Worm (Caenorhabditis elegans) whole organism, early embryonic: ENCODE data around the gene F47C12.13.

Experiments used
- B0310.2 ChIP-seq: sonication (generic microtip); optimal IDR thresholded peaks from 2 replicates; lab custom pipeline; 2016; ENCODE audit warnings: mild to moderate bottlenecking, missing genetic modification characterization, missing compliant biosample characterization
- F13C5.2 ChIP-seq: sonication (generic microtip); optimal IDR thresholded peaks from 2 replicates; lab custom pipeline; 2017; ENCODE audit warnings: mild to moderate bottlenecking, missing genetic modification characterization, inconsistent platforms, missing compliant biosample characterization
- aly-1 ChIP-seq: sonication (generic microtip); optimal IDR thresholded peaks from 2 replicates; lab custom pipeline; 2016; ENCODE audit warnings: missing genetic modification characterization, missing compliant biosample characterization
- ama-1 ChIP-seq: fragments of 150-350 bp; optimal IDR thresholded peaks from 2 replicates; lab custom pipeline; 2014
- ceh-13 ChIP-seq: fragments of 200-800 bp; sonication (Bioruptor generic); optimal IDR thresholded peaks from 2 replicates; lab custom pipeline; 2018; ENCODE audit warnings: mild to moderate bottlenecking, missing genetic modification characterization, missing compliant biosample characterization
- ceh-36 ChIP-seq: sonication (generic microtip); optimal IDR thresholded peaks from 2 replicates; lab custom pipeline; 2016; ENCODE audit warnings: missing genetic modification characterization, inconsistent platforms, missing compliant biosample characterization
- ets-7 ChIP-seq: sonication (generic microtip); optimal IDR thresholded peaks from 2 replicates; lab custom pipeline; 2016; ENCODE audit warnings: missing genotype, missing genetic modification characterization, missing compliant biosample characterization
- flt-1 ChIP-seq: fragments of 200-800 bp; sonication (Bioruptor generic); IDR thresholded peaks from 2 replicates; pipeline ENCODE4 v1.3.6; 2022; ENCODE audit warnings: missing genetic modification characterization, missing compliant biosample characterization
- hmbx-1 ChIP-seq: sonication (generic microtip); optimal IDR thresholded peaks from 2 replicates; lab custom pipeline; 2016; ENCODE audit warnings: mild to moderate bottlenecking, missing genetic modification characterization, missing compliant biosample characterization
- hmg-4 ChIP-seq: fragments of 200-800 bp; sonication (Bioruptor generic); optimal IDR thresholded peaks from 2 replicates; lab custom pipeline; 2018; ENCODE audit warnings: mild to moderate bottlenecking, missing genetic modification characterization, missing compliant biosample characterization
- hnd-1 ChIP-seq: sonication (generic microtip); optimal IDR thresholded peaks from 2 replicates; lab custom pipeline; 2016; ENCODE audit warnings: missing genetic modification characterization, missing compliant biosample characterization
- pes-1 ChIP-seq: fragments of 200-800 bp; sonication (Bioruptor generic); IDR thresholded peaks from 2 replicates; pipeline ENCODE4 v1.3.6; 2022; ENCODE audit warnings: missing genetic modification reagents, missing genetic modification characterization, missing compliant biosample characterization
- scrt-1 ChIP-seq: fragments of 200-800 bp; sonication (Bioruptor generic); IDR thresholded peaks from 2 replicates; pipeline ENCODE4 v1.3.6; 2022; ENCODE audit warnings: missing genetic modification characterization, missing compliant biosample characterization
- sea-1 ChIP-seq: fragments of 200-800 bp; sonication (Bioruptor generic); conservative IDR thresholded peaks from 2 replicates; pipeline ENCODE4 v1.3.6; 2022; ENCODE audit warnings: missing genetic modification characterization, missing compliant biosample characterization
- tbx-11 ChIP-seq: fragments of 200-800 bp; sonication (Bioruptor generic); IDR thresholded peaks from 2 replicates; pipeline ENCODE4 v1.3.6; 2022; ENCODE audit warnings: missing genetic modification characterization, missing compliant biosample characterization
- tbx-37 ChIP-seq: fragments of 200-800 bp; sonication (Bioruptor generic); conservative IDR thresholded peaks from 2 replicates; pipeline ENCODE4 v1.3.6; 2022; ENCODE audit warnings: missing genetic modification reagents, missing genetic modification characterization, missing compliant biosample characterization
- tra-4 ChIP-seq: sonication (generic microtip); optimal IDR thresholded peaks from 2 replicates; lab custom pipeline; 2017; ENCODE audit warnings: missing genetic modification characterization, missing compliant biosample characterization

The F47C12.13 gene

ce11 chrIV:3994318-3994717 is at the start of gene F47C12.13:
Gene F47C12.13, minus strand, starts transcription at chrIV:3994418.
- TF ChIP-seq pes-1, result no peak
- no peak for TF ChIP-seq B0310.2 (tag; lab: Kevin White, UChicago)
- no peak for TF ChIP-seq ceh-13

- no peak for TF ChIP-seq tra-4
- peak; percentile 65; the same call in 1 of the 2 replicates for TF ChIP-seq tbx-37 (GFP tag; lab: Robert Waterston, UW)
- TF ChIP-seq ets-7 (tag; lab: Kevin White, UChicago), result no peak
- TF ChIP-seq F13C5.2, result no peak
Measured at ce11 chrIV:4042274-4042673, 48.1 kb upstream of the F47C12.13 start, which contains the start of gene cdc-73. Gene cdc-73, plus strand, starts transcription at chrIV:4042575.

- TF ChIP-seq sea-1 (GFP tag; lab: Robert Waterston, UW), result no peak
- no peak for TF ChIP-seq F13C5.2
- peak; percentile 29; the same call in 1 of the 2 replicates for TF ChIP-seq scrt-1 (GFP tag; lab: Robert Waterston, UW)
Measured at ce11 chrIV:4041006-4041405, 46.8 kb upstream of the F47C12.13 start.

- no peak for TF ChIP-seq hmg-4 (GFP tag; lab: Kevin White, UChicago)
- TF ChIP-seq hmbx-1, result no peak
- TF ChIP-seq tra-4, result no peak
- TF ChIP-seq tbx-37 (GFP tag; lab: Robert Waterston, UW), result no peak
- TF ChIP-seq scrt-1 (GFP tag; lab: Robert Waterston, UW), result no peak
- TF ChIP-seq F13C5.2, result no peak
- no peak for TF ChIP-seq hnd-1
- no peak for TF ChIP-seq ceh-13
- no peak for TF ChIP-seq tbx-11 (GFP tag; lab: Robert Waterston, UW)
- no peak for TF ChIP-seq pes-1
- no peak for TF ChIP-seq B0310.2 (tag; lab: Kevin White, UChicago)
Measured at ce11 chrIV:4039984-4040383, 45.8 kb upstream of the F47C12.13 start, which contains the start of gene F35F11.2. Gene F35F11.2, plus strand, starts transcription at chrIV:4040284.

ce11 chrIV:4034883-4035282 is 40.7 kb upstream of the F47C12.13 start, which contains the start of gene hlh-30:
Gene hlh-30, minus strand, starts transcription at chrIV:4034951.
- TF ChIP-seq hnd-1, result no peak
- TF ChIP-seq ets-7 (tag; lab: Kevin White, UChicago), result no peak
- no peak for TF ChIP-seq ceh-13
- no peak for TF ChIP-seq tbx-37 (GFP tag; lab: Robert Waterston, UW)
- no peak for TF ChIP-seq ama-1 (lab: Kevin White, UChicago)
- no peak for TF ChIP-seq flt-1
- no peak for TF ChIP-seq aly-1 (tag; lab: Kevin White, UChicago)
- no peak for TF ChIP-seq B0310.2 (tag; lab: Kevin White, UChicago)
- TF ChIP-seq hmg-4 (GFP tag; lab: Kevin White, UChicago), result no peak
- TF ChIP-seq ceh-36 (tag; lab: Kevin White, UChicago), result no peak
- no peak for TF ChIP-seq scrt-1 (GFP tag; lab: Robert Waterston, UW)
- no peak for TF ChIP-seq hmbx-1
- TF ChIP-seq sea-1 (GFP tag; lab: Robert Waterston, UW), result no peak
- TF ChIP-seq tra-4, result no peak
- TF ChIP-seq tbx-11 (GFP tag; lab: Robert Waterston, UW), result no peak
- no peak for TF ChIP-seq pes-1
- TF ChIP-seq F13C5.2, result no peak

- TF ChIP-seq F13C5.2, result no peak
- no peak for TF ChIP-seq flt-1
- no peak for TF ChIP-seq pes-1
- no peak for TF ChIP-seq ama-1 (lab: Kevin White, UChicago)
- no peak for TF ChIP-seq sea-1 (GFP tag; lab: Robert Waterston, UW)
- no peak for TF ChIP-seq hmbx-1
- TF ChIP-seq tbx-11 (GFP tag; lab: Robert Waterston, UW), result no peak
- TF ChIP-seq scrt-1 (GFP tag; lab: Robert Waterston, UW), result no peak
- TF ChIP-seq B0310.2 (tag; lab: Kevin White, UChicago), result no peak
- no peak for TF ChIP-seq tra-4
- TF ChIP-seq hnd-1, result no peak
- no peak for TF ChIP-seq ceh-36 (tag; lab: Kevin White, UChicago)
- TF ChIP-seq hmg-4 (GFP tag; lab: Kevin White, UChicago), result no peak
- TF ChIP-seq ets-7 (tag; lab: Kevin White, UChicago), result no peak
- TF ChIP-seq ceh-13, result no peak
- TF ChIP-seq tbx-37 (GFP tag; lab: Robert Waterston, UW), result no peak
- TF ChIP-seq aly-1 (tag; lab: Kevin White, UChicago), result no peak
Measured at ce11 chrIV:4033490-4033889, 39.3 kb upstream of the F47C12.13 start.

ce11 chrIV:4032350-4032749 is 38.1 kb upstream of the F47C12.13 start:
- TF ChIP-seq B0310.2 (tag; lab: Kevin White, UChicago), result no peak
- TF ChIP-seq tra-4, result no peak
- no peak for TF ChIP-seq ceh-36 (tag; lab: Kevin White, UChicago)
- TF ChIP-seq F13C5.2, result no peak
- no peak for TF ChIP-seq ama-1 (lab: Kevin White, UChicago)
- TF ChIP-seq flt-1, result no peak
- no peak for TF ChIP-seq tbx-11 (GFP tag; lab: Robert Waterston, UW)
- TF ChIP-seq ets-7 (tag; lab: Kevin White, UChicago), result no peak
- TF ChIP-seq ceh-13, result no peak
- no peak for TF ChIP-seq hmg-4 (GFP tag; lab: Kevin White, UChicago)

- no peak for TF ChIP-seq aly-1 (tag; lab: Kevin White, UChicago)
- TF ChIP-seq B0310.2 (tag; lab: Kevin White, UChicago), result no peak
- TF ChIP-seq tbx-37 (GFP tag; lab: Robert Waterston, UW), result no peak
- no peak for TF ChIP-seq sea-1 (GFP tag; lab: Robert Waterston, UW)
- TF ChIP-seq tra-4, result no peak
- TF ChIP-seq ama-1 (lab: Kevin White, UChicago), result no peak
- TF ChIP-seq ceh-13, result no peak
Measured at ce11 chrIV:4030917-4031599, 36.8 kb upstream of the F47C12.13 start.
